Fruit fly (Drosophila melanogaster): ENCODE results near the gene CG45413.

CG45413 gene

dm6 chr3L:6979387-6980249 lies 47.9 kb upstream of the CG45413 start, which contains the start of gene Galphai (continued):
- TF ChIP-seq Hmx (GFP tag; optimal IDR thresholded peaks at IDR 0.05), result no peak
- TF ChIP-seq CG31224 (GFP tag; IDR thresholded peaks at IDR 0.05), result no peak
- peak; percentile 28 for TF ChIP-seq mirr (GFP tag; optimal IDR thresholded peaks at IDR 0.05)
- peak; percentile 70 for TF ChIP-seq CG9876 (GFP tag; optimal IDR thresholded peaks at IDR 0.05)
- TF ChIP-seq ssp (GFP tag; IDR thresholded peaks at IDR 0.05), result no peak
- TF ChIP-seq CG2712 (tag; optimal IDR thresholded peaks at IDR 0.05), result peak; percentile 52
- peak; percentile 18 for TF ChIP-seq CG13424 (tag; optimal IDR thresholded peaks at IDR 0.05)
- TF ChIP-seq toy (GFP tag; IDR thresholded peaks at IDR 0.05), result no peak
- peak; percentile 6 for TF ChIP-seq Dek (tag; optimal IDR thresholded peaks at IDR 0.05)
- no peak for TF ChIP-seq Ptx1 (GFP tag; IDR thresholded peaks at IDR 0.05)
- peak; percentile 13 for TF ChIP-seq CG10543 (GFP tag; optimal IDR thresholded peaks at IDR 0.05)
- TF ChIP-seq CG16813 (GFP tag; IDR thresholded peaks at IDR 0.05; ENCODE audit: partially characterized antibody), result peak; percentile 50; the same call in 2 of the 3 replicates
- no peak for TF ChIP-seq D19A (tag; optimal IDR thresholded peaks at IDR 0.05)
- TF ChIP-seq Elba2 (GFP tag; optimal IDR thresholded peaks at IDR 0.05), result no peak
- peak; percentile 8 to 21 for TF ChIP-seq chif (GFP tag; optimal IDR thresholded peaks at IDR 0.05)
- TF ChIP-seq Bteb2 (GFP tag; optimal IDR thresholded peaks at IDR 0.05), result no peak
- TF ChIP-seq eyg (GFP tag; optimal IDR thresholded peaks at IDR 0.05), result peak; percentile 12
- TF ChIP-seq CG17568 (GFP tag; optimal IDR thresholded peaks at IDR 0.05), result no peak
- TF ChIP-seq CG17385 (GFP tag; optimal IDR thresholded peaks at IDR 0.05), result no peak
- TF ChIP-seq mam (GFP tag; optimal IDR thresholded peaks at IDR 0.05), result peak; percentile 31
- no peak for TF ChIP-seq CG4328 (GFP tag; optimal IDR thresholded peaks at IDR 0.05)
- TF ChIP-seq CG10959 (GFP tag; IDR thresholded peaks at IDR 0.05), result no peak
- peak; percentile 43 for TF ChIP-seq bbx (GFP tag; IDR thresholded peaks at IDR 0.05; ENCODE audit: partially characterized antibody)
- TF ChIP-seq tx (GFP tag; optimal IDR thresholded peaks at IDR 0.05), result no peak
- no peak for TF ChIP-seq wdn (GFP tag; IDR thresholded peaks at IDR 0.05)
- no peak for TF ChIP-seq sima (GFP tag; optimal IDR thresholded peaks at IDR 0.05)
- no peak for TF ChIP-seq wor (GFP tag; IDR thresholded peaks at IDR 0.05)
- TF ChIP-seq CG8290 (GFP tag; optimal IDR thresholded peaks at IDR 0.05), result peak; percentile 89
- TF ChIP-seq CG8290 (tag; optimal IDR thresholded peaks at IDR 0.05), result peak; percentile 59 to 97
- TF ChIP-seq Antp (GFP tag; optimal IDR thresholded peaks at IDR 0.05), result peak; percentile 33
- no peak for TF ChIP-seq Hr3 (GFP tag; optimal IDR thresholded peaks at IDR 0.05)
- 0 out of 2 replicates have a peak, but pooled peaks have one; percentile 29 for TF ChIP-seq NFAT (GFP tag; IDR thresholded peaks at IDR 0.05)
- no peak; the same call in 1 of the 2 replicates for TF ChIP-seq Xrp1 (GFP tag; IDR thresholded peaks at IDR 0.05)
- TF ChIP-seq B-H2 (GFP tag; optimal IDR thresholded peaks at IDR 0.05), result no peak
- no peak for TF ChIP-seq nerfin-2 (GFP tag; IDR thresholded peaks at IDR 0.05; ENCODE audit: partially characterized antibody)
- peak; percentile 49 for TF ChIP-seq grn (GFP tag; optimal IDR thresholded peaks at IDR 0.05)
- TF ChIP-seq ara (GFP tag; IDR thresholded peaks at IDR 0.05), result no peak
- no peak for TF ChIP-seq tna (GFP tag; IDR thresholded peaks at IDR 0.05; ENCODE audit: partially characterized antibody)
- TF ChIP-seq Hr51 (GFP tag; optimal IDR thresholded peaks at IDR 0.05), result peak in 1 of 2 experiments; percentile 33
- TF ChIP-seq NC2β (GFP tag; optimal IDR thresholded peaks at IDR 0.05), result peak; percentile 16
- TF ChIP-seq sr (GFP tag; IDR thresholded peaks at IDR 0.05), result no peak
- TF ChIP-seq nerfin-1 (tag; optimal IDR thresholded peaks at IDR 0.05), result no peak
- peak; percentile 71 for TF ChIP-seq Rfx (GFP tag; IDR thresholded peaks at IDR 0.05)

All from whole organism, embryonic.